Fruit fly (Drosophila melanogaster) whole organism, pupa: Measurements from ENCODE around the gene CG32806.

Experiments used
- CG13204 ChIP-seq: fragments of 200-800 bp; sonication (Bioruptor generic); optimal IDR thresholded peaks from 2 replicates; lab custom pipeline; 2018; ENCODE audit warnings: missing biosample characterization, mild to moderate bottlenecking, missing genetic modification characterization, moderate library complexity
- CG17806 ChIP-seq: fragments of 200-800 bp; sonication (Bioruptor generic); optimal IDR thresholded peaks from 2 replicates; lab custom pipeline; 2018; ENCODE audit warnings: missing biosample characterization, mild to moderate bottlenecking, missing genetic modification characterization, moderate library complexity
- CG34367 ChIP-seq: fragments of 200-800 bp; sonication (Bioruptor generic); optimal IDR thresholded peaks from 2 replicates; lab custom pipeline; 2018; ENCODE audit warnings: missing biosample characterization, mild to moderate bottlenecking, missing genetic modification characterization
- Ets98B ChIP-seq: fragments of 200-800 bp; sonication (Bioruptor generic); IDR thresholded peaks from 2 replicates; pipeline ENCODE4 v1.3.6; 2022; ENCODE audit warnings: missing biosample characterization, missing genetic modification characterization
- Pif1B ChIP-seq: fragments of 200-800 bp; sonication (Bioruptor generic); optimal IDR thresholded peaks from 3 replicates; lab custom pipeline; 2016; ENCODE audit warnings: missing biosample characterization, missing genetic modification characterization
- fd96Ca ChIP-seq: fragments of 200-800 bp; sonication (Bioruptor generic); IDR thresholded peaks from 3 replicates; pipeline ENCODE4 v1.3.6; 2022; ENCODE audit warnings: missing biosample characterization, missing genetic modification characterization
- rn ChIP-seq: fragments of 200-800 bp; sonication (Bioruptor generic); IDR thresholded peaks from 2 replicates; pipeline ENCODE4 v1.3.6; 2022; ENCODE audit warnings: missing biosample characterization, missing genetic modification characterization

DNA sequence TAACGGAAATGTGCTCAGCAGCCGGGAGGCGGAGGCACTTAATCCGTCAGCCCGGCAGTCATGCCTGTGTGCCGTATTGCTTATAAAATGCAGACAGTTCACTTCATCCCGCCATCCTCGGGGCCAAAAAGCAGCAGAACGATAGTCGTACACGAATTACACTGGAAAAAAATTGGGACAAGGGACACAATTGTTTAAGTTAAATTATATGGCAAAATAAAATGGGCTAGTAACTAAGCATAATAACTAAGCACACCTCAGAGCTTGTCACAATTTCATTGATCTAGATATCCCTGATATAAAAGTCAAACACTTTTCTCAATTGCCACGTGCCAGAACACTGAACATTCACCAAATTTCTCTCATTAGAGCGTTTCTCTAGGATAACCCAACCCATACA, at the start of gene CG32806:
- no peak for TF ChIP-seq Ets98B
- TF ChIP-seq Pif1B (GFP tag; lab: Kevin White, UChicago): no peak
- TF ChIP-seq CG34367: no peak
- no peak for TF ChIP-seq fd96Ca (GFP tag; lab: Robert Waterston, UW)
- TF ChIP-seq CG17806 (tag; lab: Kevin White, UChicago): no peak
- TF ChIP-seq CG13204 (GFP tag; lab: Kevin White, UChicago): no peak
- TF ChIP-seq rn (GFP tag; lab: Robert Waterston, UW): no peak
